Worm (Caenorhabditis elegans) whole organism, mixed stage, embryonic: ENCODE measurements around the gene M163.21.

ENCODE experiments used
- M03D4.4 ChIP-seq: sonication (generic microtip); optimal IDR thresholded peaks from 2 replicates; lab custom pipeline; 2017; ENCODE audit warnings: mild to moderate bottlenecking, missing genetic modification characterization, missing compliant biosample characterization
- ceh-39 ChIP-seq: fragments of 150-350 bp; optimal IDR thresholded peaks from 2 replicates; lab custom pipeline; 2014; ENCODE audit warnings: missing biosample characterization, missing genetic modification characterization
- ceh-43 ChIP-seq: fragments of 200-800 bp; sonication (Bioruptor generic); optimal IDR thresholded peaks from 2 replicates; lab custom pipeline; 2018; ENCODE audit warnings: mild to moderate bottlenecking, missing genetic modification characterization, moderate library complexity, missing compliant biosample characterization
- ceh-83 ChIP-seq: fragments of 200-800 bp; sonication (Bioruptor generic); optimal IDR thresholded peaks from 2 replicates; lab custom pipeline; 2018; ENCODE audit warnings: mild to moderate bottlenecking, missing genetic modification characterization, missing compliant biosample characterization
- ces-1 ChIP-seq: fragments of 150-350 bp; optimal IDR thresholded peaks from 2 replicates; lab custom pipeline; 2014; ENCODE audit warnings: missing biosample characterization, missing genetic modification reagents, missing genetic modification characterization
- cnd-1 ChIP-seq: fragments of 200-800 bp; sonication (Bioruptor generic); optimal IDR thresholded peaks from 2 replicates; lab custom pipeline; 2018; ENCODE audit warnings: mild to moderate bottlenecking, missing genetic modification characterization, missing compliant biosample characterization
- drap-1 ChIP-seq: fragments of 200-800 bp; sonication (Bioruptor generic); optimal IDR thresholded peaks from 3 replicates; lab custom pipeline; 2018; ENCODE audit warnings: mild to moderate bottlenecking, missing genetic modification characterization, missing compliant biosample characterization
- elt-1 ChIP-seq: sonication (generic microtip); optimal IDR thresholded peaks from 2 replicates; lab custom pipeline; 2017; ENCODE audit warnings: missing genetic modification characterization, mild to moderate bottlenecking, missing compliant biosample characterization, antibody characterized with exemption, moderate library complexity, borderline replicate concordance; ENCODE audit not compliant: insufficient read depth
- elt-3 ChIP-seq: fragments of 150-350 bp; optimal IDR thresholded peaks from 2 replicates; lab custom pipeline; 2014; ENCODE audit warnings: missing biosample characterization, missing genetic modification characterization
- flh-1 ChIP-seq: fragments of 200-800 bp; sonication (Bioruptor generic); optimal IDR thresholded peaks from 2 replicates; lab custom pipeline; 2018; ENCODE audit warnings: mild to moderate bottlenecking, missing genetic modification characterization, moderate library complexity, missing compliant biosample characterization
- hlh-1 ChIP-seq: fragments of 150-350 bp; optimal IDR thresholded peaks from 2 replicates; lab custom pipeline; 2014; ENCODE audit warnings: missing biosample characterization, missing genetic modification reagents, missing genetic modification characterization
- lin-13 ChIP-seq: fragments of 150-350 bp; optimal IDR thresholded peaks from 2 replicates; lab custom pipeline; 2014; ENCODE audit warnings: missing biosample characterization, missing genetic modification characterization
- lin-32 ChIP-seq: fragments of 200-800 bp; sonication (Bioruptor generic); optimal IDR thresholded peaks from 2 replicates; lab custom pipeline; 2018; ENCODE audit warnings: mild to moderate bottlenecking, missing genetic modification characterization, missing compliant biosample characterization
- mab-5 ChIP-seq: fragments of 150-350 bp; optimal IDR thresholded peaks from 2 replicates; lab custom pipeline; 2014; ENCODE audit warnings: missing biosample characterization, missing genetic modification characterization
- mep-1 ChIP-seq: fragments of 150-350 bp; optimal IDR thresholded peaks from 2 replicates; lab custom pipeline; 2017; ENCODE audit warnings: missing biosample characterization, missing genetic modification reagents, missing genetic modification characterization, inconsistent platforms
- mls-2 ChIP-seq: sonication (generic microtip); optimal IDR thresholded peaks from 2 replicates; lab custom pipeline; 2016; ENCODE audit warnings: mild to moderate bottlenecking, missing genetic modification characterization, moderate library complexity, missing compliant biosample characterization
- nhr-12 ChIP-seq: fragments of 150-350 bp; optimal IDR thresholded peaks from 2 replicates; lab custom pipeline; 2014; ENCODE audit warnings: missing biosample characterization, missing genetic modification characterization
- nhr-2 ChIP-seq: fragments of 150-350 bp; optimal IDR thresholded peaks from 2 replicates; lab custom pipeline; 2014; ENCODE audit warnings: missing biosample characterization, missing genetic modification characterization
- nhr-237 ChIP-seq: fragments of 150-350 bp; optimal IDR thresholded peaks from 2 replicates; lab custom pipeline; 2014; ENCODE audit warnings: missing biosample characterization, missing genetic modification characterization
- nhr-28 ChIP-seq: fragments of 150-350 bp; optimal IDR thresholded peaks from 2 replicates; lab custom pipeline; 2014; ENCODE audit warnings: missing biosample characterization, missing genetic modification characterization
- pha-4 ChIP-seq: fragments of 150-350 bp; optimal IDR thresholded peaks from 2 replicates; lab custom pipeline; 2018; ENCODE audit warnings: missing biosample characterization, missing genetic modification reagents, missing genetic modification characterization
- snpc-4 ChIP-seq: fragments of 150-350 bp; optimal IDR thresholded peaks from 2 replicates; lab custom pipeline; 2014; ENCODE audit warnings: missing biosample characterization, missing genetic modification characterization
- unc-120 ChIP-seq: sonication (generic microtip); optimal IDR thresholded peaks from 2 replicates; lab custom pipeline; 2017; ENCODE audit warnings: missing genetic modification characterization, missing compliant biosample characterization; ENCODE audit not compliant: poor library complexity, severe bottlenecking
- unc-39 ChIP-seq: fragments of 150-350 bp; optimal IDR thresholded peaks from 2 replicates; lab custom pipeline; 2014; ENCODE audit warnings: missing biosample characterization, missing genetic modification characterization
- unc-62 ChIP-seq: fragments of 150-350 bp; optimal IDR thresholded peaks from 2 replicates; lab custom pipeline; 2014; ENCODE audit warnings: missing biosample characterization, missing genetic modification reagents, missing genetic modification characterization
- zip-8 ChIP-seq: fragments of 150-350 bp; optimal IDR thresholded peaks from 2 replicates; lab custom pipeline; 2014; ENCODE audit warnings: missing biosample characterization, missing genetic modification characterization

The M163.21 gene

DNA sequence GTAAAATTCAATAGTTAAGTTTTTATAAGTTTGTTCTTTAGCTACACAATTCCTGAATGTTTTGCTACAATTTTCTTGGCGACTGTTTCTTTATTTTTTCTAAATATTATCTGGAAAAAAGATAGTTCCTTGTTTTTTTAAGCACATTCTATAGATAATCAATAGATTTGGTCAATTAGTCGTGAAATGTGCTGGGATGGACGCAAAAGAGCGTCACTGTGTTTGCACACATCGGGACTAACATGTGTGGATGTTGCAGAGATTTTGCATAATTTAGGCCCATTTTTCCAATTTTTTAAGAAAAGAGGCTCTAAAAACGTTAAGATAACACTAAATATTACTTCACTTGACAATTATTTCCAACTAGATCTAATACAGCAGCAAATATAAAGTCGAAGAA lies 46.8 kb downstream of the M163.21 start:
- TF ChIP-seq elt-3 (no peak), unc-120 (tag; lab: Kevin White, UChicago) (peak; percentile 4), unc-62 (GFP tag; lab: Kevin White, UChicago) (no peak), ceh-43 (no peak), nhr-2 (tag; lab: Kevin White, UChicago) (no peak), nhr-28 (tag; lab: Kevin White, UChicago) (no peak), cnd-1 (tag; lab: Kevin White, UChicago) (no peak), elt-1 (tag; lab: Kevin White, UChicago) (no peak), mab-5 (tag; lab: Kevin White, UChicago) (no peak), ces-1 (GFP tag; lab: Kevin White, UChicago) (peak; percentile 93), ceh-39 (no peak), mls-2 (tag; lab: Kevin White, UChicago) (no peak), mep-1 (tag; lab: Kevin White, UChicago) (peak; percentile 8)

DNA sequence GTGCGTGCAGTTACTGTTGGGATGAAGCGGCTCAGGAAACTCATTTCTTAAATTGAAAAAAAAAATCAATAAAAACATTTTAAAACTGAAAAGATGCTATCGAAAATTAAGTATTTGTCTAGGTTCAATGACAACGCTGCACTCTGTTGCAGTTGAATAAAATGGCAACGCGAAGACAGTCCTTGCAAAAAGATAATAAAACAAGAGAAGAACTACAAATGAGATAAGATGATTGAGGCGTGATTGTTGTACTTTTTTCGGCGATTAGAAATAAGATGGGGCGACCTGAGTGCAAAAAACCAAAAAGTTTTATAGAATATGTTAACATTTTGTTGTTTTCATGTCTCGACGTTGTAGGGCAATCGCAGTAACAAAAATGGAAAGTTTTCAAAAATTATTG lies 48.4 kb downstream of the M163.21 start, which contains the start of gene gcsh-1:
TSS of gene gcsh-1 (minus strand) at position 46 of the 400 bp plus-strand sequence.
- TF ChIP-seq drap-1 (no peak), zip-8 (tag; lab: Kevin White, UChicago) (no peak), elt-1 (tag; lab: Kevin White, UChicago) (no peak), nhr-2 (tag; lab: Kevin White, UChicago) (no peak), elt-3 (no peak), nhr-12 (no peak), pha-4 (tag; lab: Kevin White, UChicago) (no peak), M03D4.4 (tag; lab: Kevin White, UChicago) (no peak), mep-1 (tag; lab: Kevin White, UChicago) (no peak), hlh-1 (tag; lab: Kevin White, UChicago) (no peak), ces-1 (GFP tag; lab: Kevin White, UChicago) (no peak), ceh-43 (no peak), lin-32 (GFP tag; lab: Kevin White, UChicago) (no peak), snpc-4 (no peak), lin-13 (no peak), unc-120 (tag; lab: Kevin White, UChicago) (no peak), mab-5 (tag; lab: Kevin White, UChicago) (no peak), nhr-237 (tag; lab: Kevin White, UChicago) (no peak), ceh-39 (no peak)

DNA sequence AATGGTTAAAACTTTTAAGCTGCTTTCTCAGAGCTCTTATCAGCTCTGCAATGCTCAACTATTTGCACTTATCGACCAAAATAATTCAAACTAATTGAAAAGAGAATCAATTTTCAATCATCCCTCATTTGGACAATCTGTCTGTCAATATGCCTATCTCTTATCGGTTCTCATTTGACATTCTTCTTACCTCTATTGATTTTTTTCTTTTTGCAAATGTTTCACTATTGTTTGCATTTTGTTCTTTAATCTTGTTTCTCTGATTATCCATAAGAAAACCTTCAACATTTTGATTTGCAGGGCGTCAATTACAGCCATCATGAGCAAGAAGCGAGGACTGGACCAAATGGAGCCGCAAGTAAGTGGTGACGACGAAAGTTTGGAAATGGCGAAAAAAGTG lies 49.9 kb downstream of the M163.21 start, which contains the start of gene D1025.10:
TSS of gene D1025.10 (plus strand) at position 301 of the 400 bp plus-strand sequence.
- TF ChIP-seq flh-1 (GFP tag; lab: Kevin White, UChicago) (no peak), unc-39 (tag; lab: Kevin White, UChicago) (no peak), ceh-83 (GFP tag; lab: Kevin White, UChicago) (no peak), mep-1 (tag; lab: Kevin White, UChicago) (no peak), mls-2 (tag; lab: Kevin White, UChicago) (no peak), cnd-1 (tag; lab: Kevin White, UChicago) (no peak), unc-120 (tag; lab: Kevin White, UChicago) (no peak), zip-8 (tag; lab: Kevin White, UChicago) (no peak), pha-4 (tag; lab: Kevin White, UChicago) (no peak), ces-1 (GFP tag; lab: Kevin White, UChicago) (no peak)
- TF ChIP-seq, all 35 proteins: peak for 0
